Worm (Caenorhabditis elegans) whole organism, late embryonic: ENCODE data around the gene R07C3.3.

ENCODE experiments used
- ceh-18 ChIP-seq: sonication (generic microtip); optimal IDR thresholded peaks from 2 replicates; lab custom pipeline; 2016; ENCODE audit warnings: missing genetic modification characterization, missing compliant biosample characterization
- sox-4 ChIP-seq: sonication (generic microtip); optimal IDR thresholded peaks from 2 replicates; lab custom pipeline; 2017; ENCODE audit warnings: mild to moderate bottlenecking, missing genetic modification characterization, inconsistent platforms, missing compliant biosample characterization
- unc-55 ChIP-seq: sonication (generic microtip); optimal IDR thresholded peaks from 2 replicates; lab custom pipeline; 2017; ENCODE audit warnings: missing biosample characterization, missing genetic modification reagents, missing genetic modification characterization

DNA sequence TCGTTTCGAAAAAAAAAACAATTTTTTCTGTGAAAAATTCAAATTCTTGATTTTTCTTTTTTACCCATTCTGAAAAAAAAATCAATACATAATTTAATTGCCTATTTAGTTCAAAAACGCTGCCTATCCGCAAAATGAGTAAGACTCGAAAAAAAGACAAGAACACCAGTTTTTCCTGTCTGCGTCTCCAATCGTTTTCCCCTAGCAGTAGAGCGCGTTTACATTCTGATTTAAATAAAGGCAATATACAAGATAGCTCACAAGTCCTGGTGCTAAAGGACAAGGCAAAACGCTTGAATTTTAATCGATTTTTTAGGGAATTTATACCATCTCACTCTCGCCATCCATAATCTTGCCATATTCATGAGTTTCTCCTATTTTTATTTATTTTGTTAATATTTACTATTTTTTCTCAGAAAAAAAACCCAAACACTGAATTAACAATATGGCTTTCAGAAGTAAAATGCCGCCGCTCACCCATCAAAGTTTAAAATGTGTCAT lies 25.4 kb upstream of the R07C3.3 start, which contains the start of gene fbxc-33:
- no peak for TF ChIP-seq unc-55
- TF ChIP-seq sox-4 (tag; lab: Kevin White, UChicago): no peak
- TF ChIP-seq ceh-18 (tag; lab: Kevin White, UChicago): no peak
